Worm (Caenorhabditis elegans): Measurements from ENCODE around the gene fut-2.
"Not testable (repeated sequence)": the region's sequence is repeated elsewhere in the genome, so short reads cannot be mapped to it uniquely, and the experiment has no call there.

Gene fut-2

DNA sequence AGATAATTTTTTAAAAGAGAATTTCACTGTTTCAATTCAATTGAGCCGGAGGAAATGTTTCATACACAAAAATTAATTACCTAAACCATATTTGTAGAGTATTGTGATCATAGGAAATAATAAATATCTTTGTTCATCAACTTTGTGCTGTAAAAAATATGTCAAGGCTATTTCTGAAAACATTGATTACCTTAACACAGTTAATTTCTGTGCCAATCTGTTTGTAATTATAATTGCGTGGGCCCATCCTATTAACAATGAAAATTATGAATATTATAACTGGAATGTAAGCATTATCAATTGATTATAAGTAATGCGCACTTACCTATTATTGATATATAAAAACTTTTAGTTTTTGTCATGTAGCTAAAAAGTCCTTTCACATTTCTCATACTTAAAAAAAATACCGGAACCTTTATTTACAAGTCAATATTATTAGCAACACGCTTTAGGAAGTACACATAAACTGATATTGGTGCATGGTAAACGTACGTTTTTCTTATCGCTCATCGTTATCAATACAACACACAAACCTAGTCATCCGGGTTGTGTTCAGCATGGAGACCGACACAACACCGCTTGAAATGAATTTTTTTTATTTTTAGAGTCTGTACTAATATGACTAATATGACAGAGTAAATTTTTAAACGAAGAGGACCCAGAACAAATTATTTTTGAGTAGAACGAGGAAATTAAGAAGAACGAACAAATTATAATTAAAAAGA, at the start of gene fut-2:
Gene fut-2 (minus strand): TSS at position 485 of the 725 bp plus-strand sequence.
- TF ChIP-seq him-1 (tag; optimal IDR thresholded peaks at IDR 0.05) = no peak
- no peak for TF ChIP-seq W03F9.2 (tag; optimal IDR thresholded peaks at IDR 0.05)
- no peak for TF ChIP-seq dao-5 (tag; optimal IDR thresholded peaks at IDR 0.05)

DNA sequence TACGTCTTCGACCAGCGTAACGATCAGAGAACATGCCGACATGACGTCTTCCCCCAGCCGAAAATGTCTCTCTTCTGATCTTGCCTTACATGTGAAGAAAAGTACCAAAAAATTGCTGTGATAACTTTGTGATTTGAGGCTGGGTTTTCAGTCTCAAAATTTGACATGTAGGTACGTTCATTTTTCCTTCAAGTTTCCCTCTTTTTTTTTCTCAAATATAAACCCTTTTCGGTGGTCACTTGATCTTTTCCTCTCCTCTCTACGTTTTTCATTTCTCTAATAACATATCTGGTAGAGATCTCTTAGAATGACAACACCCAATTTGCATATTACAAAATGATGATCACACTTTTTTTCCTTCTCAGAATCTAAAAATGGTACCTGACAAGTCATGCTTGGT, 46.2 kb upstream of the fut-2 start, which contains the start of gene nhr-37:
Gene nhr-37 (plus strand): TSS at position 301 of the 400 bp plus-strand sequence.
- TF ChIP-seq W03F9.2 (tag; optimal IDR thresholded peaks at IDR 0.05) (no peak), dao-5 (tag; optimal IDR thresholded peaks at IDR 0.05) (no peak), him-1 (tag; optimal IDR thresholded peaks at IDR 0.05) (no peak)

DNA sequence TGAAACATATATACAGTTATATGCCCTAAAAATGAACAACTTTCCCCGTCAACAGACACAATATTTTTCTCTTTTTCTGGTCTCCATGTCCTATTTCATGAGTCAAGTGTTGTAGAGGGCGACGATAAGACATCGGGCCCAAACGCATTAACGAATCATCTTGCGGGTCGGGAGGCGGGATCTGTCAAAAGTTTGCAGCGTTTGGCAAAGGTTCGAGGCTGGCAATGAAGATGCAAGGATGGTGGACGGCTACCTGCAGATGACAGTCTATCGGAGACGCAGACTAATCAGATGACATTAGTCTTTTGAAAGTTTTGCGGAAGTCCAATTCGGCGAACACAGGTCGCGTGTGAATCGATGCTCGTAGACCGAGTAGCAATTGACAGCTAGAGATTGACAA, 45.1 kb upstream of the fut-2 start:
- TF ChIP-seq dao-5 (tag; optimal IDR thresholded peaks at IDR 0.05) (no peak), him-1 (tag; optimal IDR thresholded peaks at IDR 0.05) (no peak), W03F9.2 (tag; optimal IDR thresholded peaks at IDR 0.05) (no peak)

DNA sequence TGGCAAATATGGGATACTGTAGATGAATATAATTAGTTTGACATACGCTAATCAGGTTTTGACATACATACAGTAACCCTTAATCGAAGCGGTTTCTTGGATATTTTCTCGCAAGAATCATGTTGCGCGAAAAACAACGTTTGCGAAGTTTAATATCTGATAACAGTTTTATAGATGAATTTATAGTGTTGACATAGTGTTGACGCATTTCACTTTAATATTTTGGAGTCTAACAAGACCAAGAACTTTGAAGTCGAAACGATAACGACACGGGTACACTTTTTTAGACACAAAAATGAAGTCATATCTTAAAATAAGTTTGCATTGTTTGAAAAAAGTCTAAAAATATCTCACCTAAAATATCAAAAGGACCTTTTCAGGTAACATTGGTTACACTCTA, 40.6 kb upstream of the fut-2 start:
- TF ChIP-seq dao-5 (tag; optimal IDR thresholded peaks at IDR 0.05) (no peak), W03F9.2 (tag; optimal IDR thresholded peaks at IDR 0.05) (no peak), him-1 (tag; optimal IDR thresholded peaks at IDR 0.05) (no peak)

DNA sequence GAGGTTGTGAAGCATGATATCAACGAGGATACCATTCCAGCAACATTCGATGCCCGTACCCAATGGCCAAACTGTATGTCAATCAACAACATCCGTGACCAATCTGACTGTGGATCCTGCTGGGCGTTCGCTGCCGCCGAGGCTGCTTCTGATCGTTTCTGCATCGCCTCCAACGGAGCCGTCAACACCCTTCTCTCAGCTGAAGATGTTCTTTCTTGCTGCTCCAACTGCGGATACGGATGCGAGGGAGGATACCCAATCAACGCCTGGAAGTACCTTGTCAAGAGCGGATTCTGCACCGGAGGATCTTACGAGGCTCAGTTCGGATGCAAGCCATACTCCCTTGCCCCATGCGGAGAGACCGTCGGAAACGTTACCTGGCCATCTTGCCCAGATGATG, 39.3 kb upstream of the fut-2 start:
- TF ChIP-seq dao-5 (tag; optimal IDR thresholded peaks at IDR 0.05) = no peak
- TF ChIP-seq him-1 (tag; optimal IDR thresholded peaks at IDR 0.05) = no peak
- TF ChIP-seq W03F9.2 (tag; optimal IDR thresholded peaks at IDR 0.05) = no peak

DNA sequence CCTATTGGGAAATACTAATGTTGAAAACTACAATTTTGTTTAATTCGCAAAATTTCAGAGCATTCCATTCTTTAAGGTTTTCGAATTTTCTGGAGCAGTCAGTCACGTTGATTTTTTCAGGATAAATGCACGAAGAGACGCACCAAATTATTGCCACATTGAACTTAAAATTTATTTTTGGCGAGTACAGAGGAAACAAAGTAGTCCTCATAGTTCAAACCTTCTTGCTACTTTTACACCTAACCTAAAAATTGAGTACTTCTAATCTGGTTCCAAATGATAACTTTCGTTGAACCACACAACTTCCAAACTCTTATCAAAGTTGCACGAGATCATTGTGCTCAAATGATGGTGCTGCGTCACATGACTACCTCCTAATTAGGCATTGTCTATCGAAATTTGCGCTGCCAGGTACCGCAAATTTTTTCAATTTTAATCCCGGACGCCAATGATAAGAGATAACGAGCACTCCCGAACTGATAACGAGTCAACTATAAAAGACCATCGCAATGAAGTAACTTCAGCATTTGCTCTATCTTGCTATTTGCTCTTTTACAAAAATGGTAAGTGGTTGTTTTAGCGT, 38.6 kb upstream of the fut-2 start, which contains the start of gene cpr-4:
Gene cpr-4 (plus strand): TSS at position 523 of the 583 bp plus-strand sequence.
- TF ChIP-seq him-1 (tag; optimal IDR thresholded peaks at IDR 0.05) (no peak), W03F9.2 (tag; optimal IDR thresholded peaks at IDR 0.05) (no peak), dao-5 (tag; optimal IDR thresholded peaks at IDR 0.05) (no peak)

DNA sequence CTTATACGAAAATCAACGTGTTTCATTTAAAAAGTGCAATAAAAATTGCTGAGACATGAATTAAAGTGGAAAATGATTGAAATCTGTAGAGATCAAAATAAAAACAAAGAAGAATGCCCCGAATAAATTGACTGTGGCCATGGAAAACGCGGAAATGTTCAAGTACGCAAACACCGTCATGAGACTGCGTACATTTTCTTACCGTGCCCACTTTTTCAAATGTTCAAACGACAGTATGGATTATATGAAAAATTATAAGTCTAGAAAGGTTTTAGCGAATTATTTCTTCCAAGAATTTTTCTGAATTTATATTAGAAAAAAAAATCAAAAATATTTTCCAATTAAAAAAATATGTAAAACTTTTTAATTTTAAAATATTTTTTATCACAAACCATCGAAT, 35.8 kb upstream of the fut-2 start:
- peak; percentile 50 for TF ChIP-seq W03F9.2 (tag; optimal IDR thresholded peaks at IDR 0.05)
- TF ChIP-seq dao-5 (tag; optimal IDR thresholded peaks at IDR 0.05) = no peak
- TF ChIP-seq him-1 (tag; optimal IDR thresholded peaks at IDR 0.05) = no peak

DNA sequence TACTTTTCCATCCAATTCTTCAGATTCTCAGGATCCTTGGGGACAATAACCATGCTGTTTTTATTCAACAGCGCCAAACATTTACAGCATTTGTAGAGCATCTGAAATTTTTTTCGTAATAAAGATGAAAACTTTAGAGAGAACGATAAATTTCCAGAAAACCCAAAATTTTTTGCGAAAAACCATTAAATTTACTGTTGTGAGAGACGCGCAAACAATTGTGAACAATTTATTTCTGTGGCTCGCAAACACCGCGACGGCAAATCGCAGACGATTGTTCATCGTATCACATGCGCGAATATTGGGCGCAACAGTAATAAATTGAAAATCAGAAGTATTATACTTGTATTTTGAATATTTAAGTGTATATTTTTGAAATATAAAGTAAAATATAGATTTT, 35.4 kb upstream of the fut-2 start, which contains the start of gene gon-14:
Gene gon-14 (minus strand): TSS at position 101 of the 400 bp plus-strand sequence.
- TF ChIP-seq W03F9.2 (tag; optimal IDR thresholded peaks at IDR 0.05) (no peak), him-1 (tag; optimal IDR thresholded peaks at IDR 0.05) (no peak)

DNA sequence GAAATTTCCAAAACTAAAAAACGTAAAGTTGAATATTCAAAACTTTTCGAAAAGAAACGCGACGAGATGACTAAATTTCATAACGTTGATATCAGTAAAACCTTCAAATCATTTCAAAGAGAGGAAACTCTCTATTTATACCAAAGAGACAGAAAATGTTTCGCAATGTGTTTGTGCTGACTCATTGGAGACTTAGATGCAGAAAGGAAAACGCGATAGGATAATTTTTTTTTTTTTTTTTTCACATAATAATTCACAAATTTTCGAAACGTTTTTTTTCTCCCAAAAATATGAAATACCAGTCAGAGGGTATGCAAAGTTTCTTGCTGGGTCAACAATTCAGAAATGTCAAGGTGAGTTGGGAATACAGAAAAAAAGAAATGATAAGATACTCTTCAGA, 30.5 kb upstream of the fut-2 start:
- TF ChIP-seq W03F9.2 (tag; optimal IDR thresholded peaks at IDR 0.05) (peak; percentile 40), dao-5 (tag; optimal IDR thresholded peaks at IDR 0.05) (no peak)

DNA sequence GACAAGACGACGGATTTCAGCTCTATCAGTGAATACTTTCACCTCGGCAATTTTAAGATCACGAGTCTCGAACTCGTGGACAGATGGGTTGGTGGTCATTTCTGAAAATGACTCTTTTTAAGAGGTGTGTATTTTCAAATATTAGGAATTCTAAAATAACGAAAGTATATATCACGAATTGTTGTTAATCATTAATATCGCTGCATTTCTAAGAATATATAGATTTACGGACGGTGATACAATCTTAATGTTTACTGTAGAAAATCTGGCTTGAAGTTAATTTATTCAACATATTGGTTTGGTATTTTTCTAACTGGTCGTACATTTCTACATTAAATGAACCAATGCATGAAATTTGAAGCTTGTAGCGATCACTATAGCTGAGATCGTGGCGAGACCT, 29.6 kb upstream of the fut-2 start, which contains the start of gene ZK1055.7:
Gene ZK1055.7 (minus strand): TSS at position 101 of the 400 bp plus-strand sequence.
- TF ChIP-seq W03F9.2 (tag; optimal IDR thresholded peaks at IDR 0.05) (no peak), dao-5 (tag; optimal IDR thresholded peaks at IDR 0.05) (no peak), him-1 (tag; optimal IDR thresholded peaks at IDR 0.05) (no peak)

DNA sequence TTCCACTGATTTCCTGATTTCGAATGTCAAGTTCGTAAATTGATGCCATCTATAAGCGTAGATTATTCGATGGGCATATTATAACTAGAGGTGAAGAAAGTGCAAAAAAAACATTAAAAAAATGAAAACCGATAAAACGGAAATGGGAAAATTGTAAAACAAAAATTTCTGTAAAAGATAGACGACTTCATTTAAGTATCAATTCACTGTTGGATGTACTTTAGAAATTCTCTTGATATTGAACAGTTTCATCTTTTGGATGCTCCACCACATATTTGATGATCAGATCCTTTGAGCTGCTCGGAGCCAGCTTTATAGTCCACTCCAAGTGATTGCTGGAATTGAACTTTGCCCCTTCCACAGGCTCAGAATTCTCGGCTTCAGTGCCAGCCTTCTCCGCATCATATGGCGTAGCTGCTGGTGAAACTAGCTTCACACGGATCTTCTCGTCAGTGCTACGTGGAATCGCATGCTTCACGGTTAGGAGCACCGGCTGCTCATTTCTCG, 26.9 kb upstream of the fut-2 start, which contains the start of gene ZK1055.6:
Gene ZK1055.6 (minus strand): TSS at position 51 of the 507 bp plus-strand sequence.
- TF ChIP-seq him-1 (tag; optimal IDR thresholded peaks at IDR 0.05) (no peak), W03F9.2 (tag; optimal IDR thresholded peaks at IDR 0.05) (no peak), dao-5 (tag; optimal IDR thresholded peaks at IDR 0.05) (no peak)

DNA sequence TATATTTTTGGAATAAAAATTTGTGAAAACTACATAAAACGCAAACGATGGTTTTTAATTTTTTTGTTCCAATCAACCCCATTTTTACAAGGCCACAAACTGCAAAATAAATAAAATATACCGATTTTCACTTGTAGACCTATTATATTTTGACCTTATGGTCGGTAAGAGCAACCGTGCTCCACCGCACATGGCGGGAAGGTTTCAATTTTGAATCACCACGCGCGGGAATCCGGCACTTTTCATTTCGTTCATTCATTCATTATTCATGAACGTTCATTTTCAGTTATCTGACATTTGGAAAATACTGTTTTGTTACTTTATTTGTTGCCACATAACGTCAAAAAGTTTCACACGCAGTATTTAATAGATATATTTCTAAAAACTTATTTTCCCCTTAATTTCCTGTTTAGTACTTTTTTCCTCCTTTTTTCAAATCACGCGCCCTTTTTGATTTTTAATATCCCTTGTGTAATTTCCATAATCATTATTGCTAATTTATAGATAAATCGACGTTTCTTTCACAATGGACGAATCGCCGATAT, 18.1 kb upstream of the fut-2 start, which contains the start of gene hcp-1:
Gene hcp-1 (plus strand): TSS at position 495 of the 545 bp plus-strand sequence.
- TF ChIP-seq W03F9.2 (tag; optimal IDR thresholded peaks at IDR 0.05) (no peak), dao-5 (tag; optimal IDR thresholded peaks at IDR 0.05) (no peak), him-1 (tag; optimal IDR thresholded peaks at IDR 0.05) (no peak)

DNA sequence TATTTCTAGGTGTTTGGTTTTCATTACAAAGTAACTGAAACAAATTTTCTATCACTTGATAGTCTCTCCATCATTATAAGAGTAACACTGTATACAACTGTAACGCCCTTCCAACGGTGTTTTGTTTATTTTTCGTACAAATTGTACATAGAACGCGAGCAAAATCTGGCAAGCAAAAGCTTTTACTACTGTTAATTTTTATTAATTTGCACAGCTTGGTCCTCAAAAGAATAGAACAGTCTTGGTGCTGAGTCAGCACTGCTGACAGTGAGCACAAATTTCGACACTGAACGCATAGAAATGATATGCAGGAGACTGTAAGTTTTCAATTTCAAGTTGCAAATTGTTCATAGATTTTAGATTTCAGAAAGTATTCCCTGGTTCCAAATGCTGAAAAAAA, 14.6 kb upstream of the fut-2 start, which contains the start of gene ZK1055.2:
Gene ZK1055.2 (plus strand): TSS at position 301 of the 400 bp plus-strand sequence.
- TF ChIP-seq dao-5 (tag; optimal IDR thresholded peaks at IDR 0.05) (no peak), him-1 (tag; optimal IDR thresholded peaks at IDR 0.05) (no peak), W03F9.2 (tag; optimal IDR thresholded peaks at IDR 0.05) (no peak)

DNA sequence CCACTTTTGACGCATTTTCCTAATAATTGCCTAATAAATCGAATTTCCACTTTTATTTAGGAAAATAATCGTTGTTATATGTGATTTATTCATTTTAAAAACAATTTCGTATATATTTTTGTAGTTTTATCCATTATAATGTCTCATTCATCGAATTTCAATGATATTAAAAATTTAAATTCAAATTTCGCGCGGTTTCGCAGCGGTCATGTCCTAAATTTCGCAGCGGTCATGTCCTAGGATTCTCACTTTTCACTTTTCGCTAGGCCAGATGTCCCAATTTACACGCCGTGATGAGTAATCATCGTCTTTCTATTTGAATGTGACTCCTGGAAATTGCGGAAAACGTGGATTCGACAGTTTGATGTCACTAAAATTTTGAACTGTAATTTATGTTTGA, 6.1 kb upstream of the fut-2 start, which contains the start of gene ZK1055.4:
Gene ZK1055.4 (plus strand): TSS at position 301 of the 400 bp plus-strand sequence.
- TF ChIP-seq dao-5, W03F9.2, him-1 (tag; optimal IDR thresholded peaks at IDR 0.05): not testable (repeated sequence)

Measured in whole organism, L4/young adult.